Worm (Caenorhabditis elegans) whole organism, young adult: ENCODE measurements around the gene anmt-1.

Experiments
- ceh-58 ChIP-seq: fragments of 200-800 bp; sonication (Bioruptor generic); IDR thresholded peaks from 2 replicates; pipeline ENCODE4 v1.3.6; 2022; ENCODE audit warnings: missing genetic modification characterization, missing compliant biosample characterization
- efl-1 ChIP-seq: fragments of 150-350 bp; optimal IDR thresholded peaks from 2 replicates; lab custom pipeline; 2014; ENCODE audit warnings: missing biosample characterization, missing genetic modification reagents, missing genetic modification characterization
- lsl-1 ChIP-seq: fragments of 200-800 bp; sonication (Bioruptor generic); optimal IDR thresholded peaks from 2 replicates; lab custom pipeline; 2018; ENCODE audit warnings: mild to moderate bottlenecking, missing genetic modification characterization, moderate library complexity, missing compliant biosample characterization
- lsy-27 ChIP-seq: sonication (generic microtip); optimal IDR thresholded peaks from 2 replicates; lab custom pipeline; 2017; ENCODE audit warnings: missing genetic modification characterization, mild to moderate bottlenecking, missing compliant biosample characterization, antibody characterized with exemption, missing genotype, borderline replicate concordance; ENCODE audit not compliant: insufficient read depth
- repo-1 ChIP-seq: sonication (generic microtip); optimal IDR thresholded peaks from 2 replicates; lab custom pipeline; 2017; ENCODE audit warnings: mild to moderate bottlenecking, missing genetic modification characterization, missing compliant biosample characterization
- snpc-3.4 ChIP-seq: sonication (generic microtip); optimal IDR thresholded peaks from 2 replicates; lab custom pipeline; 2017; ENCODE audit warnings: missing genetic modification characterization, mild to moderate bottlenecking, missing compliant biosample characterization, antibody characterized with exemption, moderate library complexity, missing genotype, missing genetic modification reagents

- TF ChIP-seq ceh-58 (GFP tag; lab: Robert Waterston, UW) (no peak), repo-1 (tag; lab: Kevin White, UChicago) (peak; percentile 71), lsy-27 (tag; lab: Kevin White, UChicago) (no peak), efl-1 (GFP tag; lab: Kevin White, UChicago) (no peak), lsl-1 (GFP tag; lab: Kevin White, UChicago) (no peak), snpc-3.4 (tag; lab: Kevin White, UChicago) (no peak)
Measured at ce11 chrIII:8685590-8686240, 1.1 kb downstream of the anmt-1 start.
